Worm (Caenorhabditis elegans): ENCODE data around the gene nhr-76.

DNA sequence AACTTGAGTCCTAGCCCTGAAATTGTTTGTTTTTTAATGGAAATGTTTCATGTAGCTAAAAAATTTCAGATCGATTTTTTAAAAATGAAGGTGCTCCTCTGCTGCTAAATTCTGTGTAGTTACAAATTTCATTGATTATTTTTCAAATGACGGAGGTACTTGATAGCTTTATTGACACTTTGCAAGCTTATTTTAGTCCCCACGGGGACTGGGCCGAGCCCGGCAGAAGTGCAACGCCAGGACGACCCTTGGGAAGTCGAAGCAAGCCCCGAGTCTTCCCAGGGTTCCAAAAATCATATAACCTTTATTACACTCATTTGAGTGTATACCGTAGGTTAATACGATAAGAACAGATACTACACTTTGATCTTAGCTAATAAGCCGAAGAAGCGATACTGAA is 3.5 kb upstream of the nhr-76 start:
- TF ChIP-seq B0019.2 (GFP tag; conservative IDR thresholded peaks at IDR 0.05) (no peak), Y53F4B.3 (GFP tag; IDR thresholded peaks at IDR 0.05) (no peak), gei-17 (GFP tag; optimal IDR thresholded peaks at IDR 0.05) (no peak), ama-1 (optimal IDR thresholded peaks at IDR 0.05) (no peak), ama-1 (GFP tag; optimal IDR thresholded peaks at IDR 0.05) (no peak), nhr-90 (tag; optimal IDR thresholded peaks at IDR 0.05) (no peak), ekl-4 (GFP tag; IDR thresholded peaks at IDR 0.05) (no peak), unc-62 (GFP tag; optimal IDR thresholded peaks at IDR 0.05) (no peak), mel-28 (tag; optimal IDR thresholded peaks at IDR 0.05; ENCODE audit: borderline replicate concordance) (no peak)
